Worm (Caenorhabditis elegans): ENCODE measurements around the gene amph-1.
"Not testable (repeated sequence)": the region's sequence is repeated elsewhere in the genome, so short reads cannot be mapped to it uniquely, and the experiment has no call there.

The amph-1 gene

DNA sequence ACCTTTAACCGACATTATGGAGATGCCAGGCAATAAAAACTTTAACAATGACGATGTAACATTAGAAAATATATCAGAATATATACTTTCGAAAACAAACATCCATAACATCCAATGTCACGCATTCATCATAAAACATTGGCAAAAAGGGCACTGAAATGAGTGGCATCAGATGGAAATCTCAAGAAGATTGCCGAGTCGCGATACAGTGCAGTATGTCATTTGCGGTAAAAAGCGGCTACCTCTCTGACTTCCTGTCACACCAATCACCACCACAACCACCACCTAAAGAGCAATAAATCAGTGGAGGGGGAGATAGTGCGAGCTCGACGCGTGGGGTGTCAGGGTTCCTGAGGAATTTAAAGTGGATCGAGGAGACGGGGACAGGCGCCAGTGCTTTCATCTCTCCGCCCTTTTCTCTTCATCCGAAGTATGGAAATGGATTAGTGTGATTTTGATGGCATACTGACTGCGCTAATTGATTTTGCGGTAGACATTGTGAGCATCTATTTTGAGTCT lies 34.5 kb downstream of the amph-1 start:
- TF ChIP-seq cnd-1 (tag; optimal IDR thresholded peaks at IDR 0.05) (no peak), nhr-237 (tag; optimal IDR thresholded peaks at IDR 0.05) (no peak), elt-1 (tag; optimal IDR thresholded peaks at IDR 0.05; ENCODE audit: borderline replicate concordance, insufficient read depth) (peak; percentile 98), nhr-28 (tag; optimal IDR thresholded peaks at IDR 0.05) (no peak)

DNA sequence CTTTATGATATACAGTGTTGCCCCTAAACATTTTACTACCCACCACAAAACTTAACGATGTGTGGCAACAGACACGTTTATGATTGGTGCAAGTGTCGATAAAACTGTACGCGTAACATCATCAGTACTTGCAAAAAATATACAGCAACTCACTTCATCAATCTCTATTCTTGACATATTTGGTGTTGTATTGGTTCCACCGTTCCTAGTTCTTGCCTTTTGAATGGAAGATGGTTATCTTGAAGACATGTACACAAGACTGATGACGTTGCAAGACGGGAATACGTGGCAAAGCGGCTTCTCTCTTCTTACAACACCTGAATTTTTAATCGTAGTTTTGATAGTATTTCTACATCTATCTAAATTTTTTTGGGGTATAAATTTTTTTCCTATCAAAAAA lies 36.8 kb downstream of the amph-1 start:
- TF ChIP-seq unc-120 (tag; optimal IDR thresholded peaks at IDR 0.05; ENCODE audit: poor library complexity, severe bottlenecking), result no peak
- peak; percentile 91 for TF ChIP-seq elt-1 (tag; optimal IDR thresholded peaks at IDR 0.05; ENCODE audit: borderline replicate concordance, insufficient read depth)

DNA sequence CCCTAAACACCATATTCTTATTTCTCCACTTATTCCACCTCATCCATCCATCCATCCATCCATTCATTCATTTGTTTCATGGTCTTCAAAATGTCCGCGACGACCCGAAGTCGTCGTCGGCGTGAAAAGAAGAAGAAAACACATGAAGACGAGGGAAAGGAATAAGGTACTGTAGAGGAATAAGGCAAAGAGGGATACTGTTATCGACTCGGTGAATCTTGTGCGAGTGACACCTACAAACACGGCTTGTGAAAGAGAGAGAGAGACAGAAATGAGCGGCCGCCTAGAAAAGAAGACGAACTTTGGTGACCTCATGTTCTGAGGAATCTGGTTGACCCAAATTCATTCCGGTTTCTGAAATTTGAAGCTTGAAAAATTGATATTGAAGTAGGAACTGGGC lies 38.6 kb downstream of the amph-1 start:
- TF ChIP-seq elt-1 (tag; optimal IDR thresholded peaks at IDR 0.05; ENCODE audit: borderline replicate concordance, insufficient read depth) (peak; percentile 97), ztf-11 (tag; optimal IDR thresholded peaks at IDR 0.05) (no peak)

DNA sequence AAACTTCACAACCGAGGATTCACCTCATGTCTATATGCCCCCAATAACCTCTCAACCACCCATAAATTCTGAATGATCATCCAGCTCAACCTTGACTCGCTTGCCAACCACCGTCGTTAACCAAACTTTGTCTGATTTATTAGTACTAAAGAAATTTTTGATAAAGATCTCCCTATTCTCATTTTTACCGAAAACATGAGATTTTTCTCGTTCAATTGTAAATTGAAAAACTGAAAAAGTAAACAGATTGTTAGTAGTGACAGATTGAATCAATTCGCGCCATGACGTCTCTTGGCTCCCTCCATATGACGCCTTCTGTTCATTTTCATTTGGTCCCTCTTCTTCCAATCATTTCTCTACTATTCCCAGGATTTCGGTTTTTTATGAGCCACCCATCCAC lies 39.7 kb downstream of the amph-1 start:
- TF ChIP-seq ces-1 (GFP tag; optimal IDR thresholded peaks at IDR 0.05) (no peak), tbx-8 (GFP tag; optimal IDR thresholded peaks at IDR 0.05) (no peak), nhr-28 (tag; optimal IDR thresholded peaks at IDR 0.05) (no peak), unc-39 (tag; optimal IDR thresholded peaks at IDR 0.05) (no peak), nhr-12 (tag; optimal IDR thresholded peaks at IDR 0.05) (no peak), ham-2 (GFP tag; optimal IDR thresholded peaks at IDR 0.05) (no peak), lin-13 (tag; optimal IDR thresholded peaks at IDR 0.05) (no peak), lsy-2 (tag; optimal IDR thresholded peaks at IDR 0.05) (no peak), flh-1 (GFP tag; optimal IDR thresholded peaks at IDR 0.05) (no peak), ztf-11 (tag; optimal IDR thresholded peaks at IDR 0.05) (no peak), nhr-237 (tag; optimal IDR thresholded peaks at IDR 0.05) (no peak), nhr-76 (tag; optimal IDR thresholded peaks at IDR 0.05) (no peak), unc-62 (GFP tag; optimal IDR thresholded peaks at IDR 0.05) (no peak), snpc-4 (tag; optimal IDR thresholded peaks at IDR 0.05) (no peak)

DNA sequence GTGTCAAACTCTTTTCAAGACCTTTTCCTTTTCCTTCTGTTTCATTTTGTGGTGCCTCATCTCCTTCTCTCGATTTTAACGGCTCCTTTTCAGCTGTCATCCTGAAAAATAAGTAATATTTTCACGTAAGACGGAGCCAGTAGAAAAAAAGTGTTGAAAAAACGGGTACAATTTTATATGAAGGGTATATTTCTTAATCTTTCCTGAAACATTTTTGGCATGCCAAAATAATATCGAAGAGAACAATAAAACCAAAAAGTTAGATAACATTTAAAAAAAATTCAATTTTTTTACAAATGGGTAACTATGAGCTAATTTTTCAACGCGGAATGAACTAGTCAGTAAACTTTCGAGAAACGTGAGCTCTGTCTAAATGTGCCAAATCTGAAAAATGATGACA lies 46.1 kb downstream of the amph-1 start, which contains the start of gene aat-1:
aat-1 (minus strand) TSS at position 101 of the 400 bp plus-strand sequence.
- TF ChIP-seq mep-1 (tag; optimal IDR thresholded peaks at IDR 0.05) (no peak), unc-39 (tag; optimal IDR thresholded peaks at IDR 0.05) (no peak), cnd-1 (tag; optimal IDR thresholded peaks at IDR 0.05) (no peak), elt-1 (tag; optimal IDR thresholded peaks at IDR 0.05; ENCODE audit: borderline replicate concordance, insufficient read depth) (no peak), M03D4.4 (tag; optimal IDR thresholded peaks at IDR 0.05) (no peak), lsy-2 (tag; optimal IDR thresholded peaks at IDR 0.05) (no peak), bed-3 (GFP tag; optimal IDR thresholded peaks at IDR 0.05) (no peak), lin-13 (tag; optimal IDR thresholded peaks at IDR 0.05) (no peak), zip-8 (tag; optimal IDR thresholded peaks at IDR 0.05) (no peak), ham-2 (GFP tag; optimal IDR thresholded peaks at IDR 0.05) (no peak), nhr-28 (tag; optimal IDR thresholded peaks at IDR 0.05) (no peak), hlh-1 (tag; optimal IDR thresholded peaks at IDR 0.05) (no peak), nhr-76 (tag; optimal IDR thresholded peaks at IDR 0.05) (no peak), unc-62 (GFP tag; optimal IDR thresholded peaks at IDR 0.05) (no peak), tbx-8 (GFP tag; optimal IDR thresholded peaks at IDR 0.05) (no peak), ces-1 (GFP tag; optimal IDR thresholded peaks at IDR 0.05) (no peak)

DNA sequence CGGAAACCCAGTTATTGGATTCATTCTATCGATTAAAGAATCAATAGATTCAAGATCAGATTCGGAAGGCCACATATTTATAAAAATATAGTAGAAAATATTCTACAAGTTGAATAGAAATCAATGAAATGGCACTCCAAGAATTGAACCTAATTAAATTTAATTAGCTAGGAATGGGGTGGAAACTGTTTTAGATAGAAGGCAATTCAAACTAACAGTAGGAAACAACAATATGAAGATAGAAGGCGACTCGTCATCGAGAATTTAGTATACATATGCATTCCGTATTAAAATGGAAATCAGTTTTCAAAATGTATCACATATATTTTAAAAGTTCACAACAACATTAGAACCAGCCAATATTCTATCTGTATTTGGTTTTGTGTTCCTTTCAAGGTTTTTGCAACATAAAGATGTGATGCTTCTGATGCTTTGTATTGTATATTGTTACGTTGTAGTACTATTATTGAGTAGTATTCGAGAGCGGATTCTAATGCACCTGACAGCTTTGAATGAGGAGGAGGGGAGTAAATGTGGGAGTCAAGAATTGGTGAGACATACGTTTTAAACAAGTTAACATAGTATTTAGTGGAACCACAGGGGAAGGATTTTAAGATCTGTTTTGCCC lies 51.8 kb downstream of the amph-1 start, which contains the start of the genes F27C8.3 and F27C8.2:
F27C8.3 (minus strand) TSS at position 101 of the 628 bp plus-strand sequence.
F27C8.2 (plus strand) TSS at position 578 of the 628 bp plus-strand sequence.
- not testable (repeated sequence) for TF ChIP-seq ceh-43 (GFP tag; optimal IDR thresholded peaks at IDR 0.05); snpc-4 (tag; optimal IDR thresholded peaks at IDR 0.05); elt-3 (tag; optimal IDR thresholded peaks at IDR 0.05)

Data from whole organism, mixed stage, embryonic.